Worm (Caenorhabditis elegans) whole organism, L4 larva: ENCODE data around the gene spin-4.

Source experiments
- D1046.2 ChIP-seq: fragments of 200-800 bp; sonication (Bioruptor generic); IDR thresholded peaks from 2 replicates; pipeline ENCODE4 v1.3.6; 2022; ENCODE audit warnings: missing genetic modification characterization, missing compliant biosample characterization
- F37D6.2 ChIP-seq: sonication (generic microtip); optimal IDR thresholded peaks from 2 replicates; lab custom pipeline; 2016; ENCODE audit warnings: mild to moderate bottlenecking, missing genetic modification characterization, missing compliant biosample characterization
- F44E2.7 ChIP-seq: fragments of 200-800 bp; sonication (Bioruptor generic); IDR thresholded peaks from 2 replicates; pipeline ENCODE4 v2.1.2; 2022; ENCODE audit warnings: missing genetic modification characterization, missing compliant biosample characterization
- Y48G9A.11 ChIP-seq: fragments of 200-800 bp; sonication (Bioruptor generic); IDR thresholded peaks from 2 replicates; pipeline ENCODE4 v1.3.6; 2022; ENCODE audit warnings: missing genetic modification reagents, missing genetic modification characterization, missing compliant biosample characterization
- ZK337.2 ChIP-seq: fragments of 200-800 bp; sonication (Bioruptor generic); IDR thresholded peaks from 2 replicates; pipeline ENCODE4 v1.3.6; 2022; ENCODE audit warnings: missing genetic modification reagents, missing genetic modification characterization, missing compliant biosample characterization
- aha-1 ChIP-seq: fragments of 150-350 bp; peaks from one replicate; lab custom pipeline; 2014; ENCODE audit warnings: missing biosample characterization, missing genetic modification characterization
- ceh-20 ChIP-seq: fragments of 200-800 bp; sonication (Bioruptor generic); IDR thresholded peaks from 2 replicates; pipeline ENCODE4 v1.3.6; 2022; ENCODE audit warnings: missing genetic modification reagents, missing genetic modification characterization, missing compliant biosample characterization
- ceh-32 ChIP-seq: sonication (generic microtip); optimal IDR thresholded peaks from 2 replicates; lab custom pipeline; 2016; ENCODE audit warnings: mild to moderate bottlenecking, missing genetic modification characterization, missing compliant biosample characterization; ENCODE audit not compliant: poor library complexity
- ceh-82 ChIP-seq: sonication (generic microtip); optimal IDR thresholded peaks from 2 replicates; lab custom pipeline; 2017; ENCODE audit warnings: missing biosample characterization, missing genetic modification characterization
- daf-16 ChIP-seq, 3 experiments: sonication (generic microtip); optimal IDR thresholded peaks; 2 replicates each; lab custom pipeline; 2016 to 2017; ENCODE audit warnings: missing genetic modification characterization in 3 of 3, missing genetic modification reagents in 3 of 3, mild to moderate bottlenecking in 2 of 3, missing compliant biosample characterization in 2 of 3, missing biosample characterization in 1 of 3, moderate library complexity in 1 of 3
- daf-19 ChIP-seq: fragments of 200-800 bp; sonication (Bioruptor generic); conservative IDR thresholded peaks from 2 replicates; pipeline ENCODE4 v1.3.6; 2022; ENCODE audit warnings: missing genetic modification characterization, missing compliant biosample characterization
- dmd-8 ChIP-seq: fragments of 200-800 bp; sonication (Bioruptor generic); IDR thresholded peaks from 2 replicates; pipeline ENCODE4 v1.3.6; 2022; ENCODE audit warnings: missing genetic modification characterization, missing compliant biosample characterization
- dpl-1 ChIP-seq: fragments of 150-350 bp; optimal IDR thresholded peaks from 2 replicates; lab custom pipeline; 2014; ENCODE audit warnings: missing biosample characterization, missing genetic modification reagents, missing genetic modification characterization
- duxl-1 ChIP-seq: sonication (generic microtip); optimal IDR thresholded peaks from 2 replicates; lab custom pipeline; 2016; ENCODE audit warnings: mild to moderate bottlenecking, missing genetic modification characterization, moderate library complexity, missing compliant biosample characterization; ENCODE audit not compliant: poor library complexity
- dve-1 ChIP-seq: sonication (generic microtip); optimal IDR thresholded peaks from 2 replicates; lab custom pipeline; 2017; ENCODE audit warnings: antibody characterized with exemption, mild to moderate bottlenecking, missing genetic modification characterization, missing compliant biosample characterization; ENCODE audit not compliant: insufficient read depth
- egl-43 ChIP-seq: fragments of 200-800 bp; sonication (Bioruptor generic); IDR thresholded peaks from 2 replicates; pipeline ENCODE4 v1.3.6; 2022; ENCODE audit warnings: missing genetic modification reagents, missing genetic modification characterization, missing compliant biosample characterization
- fkh-10 ChIP-seq: fragments of 150-350 bp; optimal IDR thresholded peaks from 2 replicates; lab custom pipeline; 2014; ENCODE audit warnings: missing biosample characterization, missing genetic modification reagents, missing genetic modification characterization
- lim-7 ChIP-seq: fragments of 200-800 bp; sonication (Bioruptor generic); IDR thresholded peaks from 2 replicates; pipeline ENCODE4 v1.3.6; 2022; ENCODE audit warnings: missing genetic modification characterization, missing compliant biosample characterization
- lin-1 ChIP-seq: fragments of 200-800 bp; sonication (Bioruptor generic); IDR thresholded peaks from 2 replicates; pipeline ENCODE4 v1.3.6; 2022; ENCODE audit warnings: missing genetic modification reagents, missing genetic modification characterization, missing compliant biosample characterization
- lir-3 ChIP-seq: sonication (generic microtip); optimal IDR thresholded peaks from 2 replicates; lab custom pipeline; 2016; ENCODE audit warnings: mild to moderate bottlenecking, missing genetic modification characterization, missing compliant biosample characterization
- madf-5 ChIP-seq, 2 experiments: fragments of 200-800 bp; sonication (Bioruptor generic); IDR thresholded peaks; 2 replicates each; pipeline ENCODE4 v1.3.6; 2022; ENCODE audit warnings: missing compliant biosample characterization in 2 of 2, missing genetic modification characterization in 2 of 2
- mxl-3 ChIP-seq: fragments of 200-800 bp; sonication (Bioruptor generic); optimal IDR thresholded peaks from 2 replicates; lab custom pipeline; 2018; ENCODE audit warnings: mild to moderate bottlenecking, missing genetic modification characterization, missing compliant biosample characterization
- nhr-111 ChIP-seq: fragments of 200-800 bp; sonication (Bioruptor generic); optimal IDR thresholded peaks from 2 replicates; lab custom pipeline; 2018; ENCODE audit warnings: mild to moderate bottlenecking, missing genetic modification characterization, missing compliant biosample characterization
- nhr-28 ChIP-seq: fragments of 150-350 bp; optimal IDR thresholded peaks from 2 replicates; lab custom pipeline; 2014; ENCODE audit warnings: missing biosample characterization, missing genetic modification characterization
- nhr-41 ChIP-seq: fragments of 200-800 bp; sonication (Bioruptor generic); IDR thresholded peaks from 2 replicates; pipeline ENCODE4 v1.3.6; 2022; ENCODE audit warnings: missing genetic modification reagents, missing genetic modification characterization, missing compliant biosample characterization
- nhr-6 ChIP-seq: fragments of 150-350 bp; optimal IDR thresholded peaks from 2 replicates; lab custom pipeline; 2014; ENCODE audit warnings: missing biosample characterization, missing genetic modification characterization
- pqm-1 ChIP-seq: sonication (generic microtip); optimal IDR thresholded peaks from 2 replicates; lab custom pipeline; 2017; ENCODE audit warnings: missing biosample characterization, missing genetic modification characterization
- saeg-2 ChIP-seq: fragments of 200-800 bp; sonication (Bioruptor generic); IDR thresholded peaks from 2 replicates; pipeline ENCODE4 v1.3.6; 2022; ENCODE audit warnings: missing genetic modification reagents, missing genetic modification characterization, missing compliant biosample characterization
- snpc-1.2 ChIP-seq: fragments of 200-800 bp; sonication (Bioruptor generic); IDR thresholded peaks from 2 replicates; pipeline ENCODE4 v1.3.6; 2022; ENCODE audit warnings: missing genetic modification reagents, missing genetic modification characterization, missing compliant biosample characterization
- unc-62 ChIP-seq, 3 experiments: fragments of 150-350 bp in 1 of 3; sonication (generic microtip); optimal IDR thresholded peaks in 2 of 3; peaks in 1 of 3; 1 replicate in 1 of 3; 2 replicates in 2 of 3; lab custom pipeline; 2014 to 2017; ENCODE audit warnings: missing biosample characterization in 3 of 3, missing genetic modification characterization in 3 of 3, missing genetic modification reagents in 3 of 3, missing genotype in 1 of 3
- zfp-3 ChIP-seq: fragments of 200-800 bp; sonication (Bioruptor generic); conservative IDR thresholded peaks from 2 replicates; pipeline ENCODE4 v1.3.6; 2022; ENCODE audit warnings: missing genetic modification reagents, missing genetic modification characterization, missing compliant biosample characterization
- zip-11 ChIP-seq: fragments of 200-800 bp; sonication (Bioruptor generic); IDR thresholded peaks from 2 replicates; pipeline ENCODE4 v1.3.6; 2022; ENCODE audit warnings: missing genetic modification characterization, missing compliant biosample characterization
- zip-2 ChIP-seq: fragments of 150-350 bp; optimal IDR thresholded peaks from 2 replicates; lab custom pipeline; 2014; ENCODE audit warnings: missing biosample characterization, missing genetic modification characterization
- ztf-11 ChIP-seq: fragments of 150-350 bp; optimal IDR thresholded peaks from 2 replicates; lab custom pipeline; 2014; ENCODE audit warnings: missing biosample characterization, missing genetic modification characterization

Gene spin-4

ce11 chrIII:12687872-12688375, at the start of gene spin-4, which contains the start of gene rsp-3 (continued):
- no peak for TF ChIP-seq zfp-3 (GFP tag; lab: Robert Waterston, UW)
- no peak for TF ChIP-seq dmd-8 (GFP tag; lab: Robert Waterston, UW)

ce11 chrIII:12638592-12638991, 49.5 kb upstream of the spin-4 start:
- no peak for TF ChIP-seq lin-1
- TF ChIP-seq unc-62 (GFP tag; optimal IDR thresholded peaks at IDR 0.05 in 1 of 2; lab: Kevin White, UChicago), result no peak
- TF ChIP-seq unc-62 (tag; optimal IDR thresholded peaks at IDR 0.05; lab: Kevin White, UChicago), result no peak
- TF ChIP-seq Y48G9A.11 (GFP tag; lab: Robert Waterston, UW), result no peak
- TF ChIP-seq ZK337.2 (GFP tag; lab: Robert Waterston, UW), result no peak
- no peak for TF ChIP-seq nhr-6 (tag; lab: Kevin White, UChicago)

- TF ChIP-seq nhr-28 (tag; lab: Kevin White, UChicago), result no peak
- no peak for TF ChIP-seq zip-2 (tag; lab: Kevin White, UChicago)
- TF ChIP-seq dpl-1 (GFP tag; lab: Kevin White, UChicago), result no peak
- TF ChIP-seq snpc-1.2, result no peak
- no peak for TF ChIP-seq lir-3 (tag; lab: Kevin White, UChicago)
- no peak for TF ChIP-seq nhr-111 (GFP tag; lab: Kevin White, UChicago)
- no peak for TF ChIP-seq daf-19 (GFP tag; lab: Robert Waterston, UW)
- no peak for TF ChIP-seq egl-43 (GFP tag; lab: Robert Waterston, UW)
- TF ChIP-seq zip-11 (GFP tag; lab: Robert Waterston, UW), result no peak
- no peak for TF ChIP-seq D1046.2 (GFP tag; lab: Robert Waterston, UW)
- no peak for TF ChIP-seq Y48G9A.11 (GFP tag; lab: Robert Waterston, UW)
- no peak for TF ChIP-seq pqm-1 (tag; lab: Kevin White, UChicago)
- TF ChIP-seq ceh-32 (tag; lab: Kevin White, UChicago), result no peak
- TF ChIP-seq, all 104 proteins: peak for 0
These were observed 48.9 kb upstream of the spin-4 start for ce11 chrIII:12639214-12639613.

- no peak for TF ChIP-seq fkh-10 (GFP tag; lab: Kevin White, UChicago)
- TF ChIP-seq nhr-6 (tag; lab: Kevin White, UChicago), result no peak
- no peak for TF ChIP-seq daf-16 (GFP tag; optimal IDR thresholded peaks at IDR 0.05; lab: Kevin White, UChicago)
- no peak for TF ChIP-seq daf-16 (tag; optimal IDR thresholded peaks at IDR 0.05; lab: Kevin White, UChicago)
- TF ChIP-seq ztf-11 (tag; lab: Kevin White, UChicago), result no peak
- no peak for TF ChIP-seq duxl-1
- TF ChIP-seq madf-5 (GFP tag; IDR thresholded peaks at IDR 0.05; lab: Robert Waterston, UW), result no peak
- no peak for TF ChIP-seq mxl-3 (GFP tag; lab: Kevin White, UChicago)
- TF ChIP-seq lim-7 (GFP tag; lab: Robert Waterston, UW), result no peak
- TF ChIP-seq ceh-82, result no peak
- TF ChIP-seq daf-19 (GFP tag; lab: Robert Waterston, UW), result no peak
- no peak for TF ChIP-seq aha-1
- no peak for TF ChIP-seq nhr-41 (GFP tag; lab: Robert Waterston, UW)
- no peak for TF ChIP-seq F44E2.7 (GFP tag; lab: Robert Waterston, UW)
- no peak for TF ChIP-seq nhr-111 (GFP tag; lab: Kevin White, UChicago)
- TF ChIP-seq F37D6.2, result no peak
- no peak for TF ChIP-seq dve-1 (tag; lab: Kevin White, UChicago)
- TF ChIP-seq ceh-20 (GFP tag; lab: Robert Waterston, UW), result no peak
- no peak for TF ChIP-seq zip-2 (tag; lab: Kevin White, UChicago)
- TF ChIP-seq saeg-2 (GFP tag; lab: Robert Waterston, UW), result no peak
- TF ChIP-seq, all 104 proteins: peak for 0
These were observed 47.6 kb upstream of the spin-4 start for ce11 chrIII:12640386-12641024.
